Worm (Caenorhabditis elegans) whole organism, L2 larva: ENCODE data around the gene M163.1.
"Not testable (repeated sequence)": the region's sequence is repeated elsewhere in the genome, so short reads cannot be mapped to it uniquely, and the experiment has no call there.

Experiments used
- C34F6.9 ChIP-seq: fragments of 150-350 bp; optimal IDR thresholded peaks from 2 replicates; lab custom pipeline; 2014; ENCODE audit warnings: missing biosample characterization, missing genetic modification characterization
- Y55F3AM.14 ChIP-seq: fragments of 200-800 bp; sonication (Bioruptor generic); optimal IDR thresholded peaks from 2 replicates; lab custom pipeline; 2018; ENCODE audit warnings: mild to moderate bottlenecking, missing genetic modification characterization, missing compliant biosample characterization
- ZK546.5 ChIP-seq: sonication (generic microtip); optimal IDR thresholded peaks from 2 replicates; lab custom pipeline; 2017; ENCODE audit warnings: missing biosample characterization, missing genetic modification characterization
- alr-1 ChIP-seq: fragments of 150-350 bp; optimal IDR thresholded peaks from 2 replicates; lab custom pipeline; 2014; ENCODE audit warnings: missing biosample characterization, missing genetic modification characterization
- aly-2 ChIP-seq: fragments of 150-350 bp; optimal IDR thresholded peaks from 2 replicates; lab custom pipeline; 2014; ENCODE audit warnings: missing biosample characterization, missing genetic modification characterization
- blmp-1 ChIP-seq: sonication (generic microtip); optimal IDR thresholded peaks from 2 replicates; lab custom pipeline; 2017; ENCODE audit warnings: missing genetic modification characterization, mild to moderate bottlenecking, missing compliant biosample characterization, antibody characterized with exemption, moderate library complexity; ENCODE audit not compliant: insufficient read depth
- ceh-16 ChIP-seq: fragments of 150-350 bp; optimal IDR thresholded peaks from 2 replicates; lab custom pipeline; 2014; ENCODE audit warnings: missing biosample characterization, missing genetic modification characterization
- ceh-82 ChIP-seq: fragments of 150-350 bp; optimal IDR thresholded peaks from 2 replicates; lab custom pipeline; 2014; ENCODE audit warnings: missing biosample characterization, missing genetic modification characterization
- elt-1 ChIP-seq: fragments of 150-350 bp; optimal IDR thresholded peaks from 2 replicates; lab custom pipeline; 2014; ENCODE audit warnings: missing biosample characterization, missing genetic modification characterization
- elt-3 ChIP-seq: sonication (generic microtip); optimal IDR thresholded peaks from 2 replicates; lab custom pipeline; 2017; ENCODE audit warnings: missing biosample characterization, missing genetic modification characterization
- gmeb-1 ChIP-seq: fragments of 150-350 bp; optimal IDR thresholded peaks from 2 replicates; lab custom pipeline; 2014; ENCODE audit warnings: missing biosample characterization, missing genetic modification characterization
- lin-11 ChIP-seq: fragments of 150-350 bp; sonication (generic microtip); optimal IDR thresholded peaks from 2 replicates; lab custom pipeline; 2014; ENCODE audit warnings: missing biosample characterization, missing genetic modification characterization, inconsistent platforms, mixed read lengths
- lin-13 ChIP-seq: fragments of 150-350 bp; optimal IDR thresholded peaks from 2 replicates; lab custom pipeline; 2014; ENCODE audit warnings: missing biosample characterization, missing genetic modification reagents, missing genetic modification characterization
- mab-5 ChIP-seq: fragments of 150-350 bp; optimal IDR thresholded peaks from 2 replicates; lab custom pipeline; 2014; ENCODE audit warnings: missing biosample characterization, missing genetic modification characterization
- mbf-1 ChIP-seq: sonication (generic microtip); optimal IDR thresholded peaks from 2 replicates; lab custom pipeline; 2017; ENCODE audit warnings: missing biosample characterization, missing genetic modification characterization
- nhr-11 ChIP-seq: fragments of 150-350 bp; optimal IDR thresholded peaks from 2 replicates; lab custom pipeline; 2014; ENCODE audit warnings: missing biosample characterization, missing genetic modification characterization
- nhr-129 ChIP-seq: fragments of 150-350 bp; optimal IDR thresholded peaks from 2 replicates; lab custom pipeline; 2014; ENCODE audit warnings: missing biosample characterization, missing genetic modification characterization
- nhr-23 ChIP-seq: fragments of 150-350 bp; optimal IDR thresholded peaks from 2 replicates; lab custom pipeline; 2014; ENCODE audit warnings: missing biosample characterization, missing genetic modification reagents, missing genetic modification characterization
- nhr-237 ChIP-seq: fragments of 150-350 bp; optimal IDR thresholded peaks from 2 replicates; lab custom pipeline; 2014; ENCODE audit warnings: missing biosample characterization, missing genetic modification characterization
- nhr-25 ChIP-seq: fragments of 150-350 bp; sonication (generic microtip); optimal IDR thresholded peaks from 3 replicates; lab custom pipeline; 2014; ENCODE audit warnings: missing biosample characterization, missing genetic modification characterization
- nhr-77 ChIP-seq: fragments of 150-350 bp; optimal IDR thresholded peaks from 2 replicates; lab custom pipeline; 2014; ENCODE audit warnings: missing biosample characterization, missing genetic modification characterization
- peb-1 ChIP-seq: fragments of 150-350 bp; optimal IDR thresholded peaks from 2 replicates; lab custom pipeline; 2014; ENCODE audit warnings: missing biosample characterization, missing genetic modification characterization
- skn-1 ChIP-seq: sonication (generic microtip); optimal IDR thresholded peaks from 2 replicates; lab custom pipeline; 2017; ENCODE audit warnings: missing biosample characterization, missing genetic modification characterization
- sma-3 ChIP-seq: sonication (generic microtip); optimal IDR thresholded peaks from 2 replicates; lab custom pipeline; 2016; ENCODE audit warnings: missing genetic modification reagents, missing genetic modification characterization, missing compliant biosample characterization
- sma-9 ChIP-seq, 2 experiments: fragments of 150-350 bp in 1 of 2; sonication (generic microtip) in 1 of 2; optimal IDR thresholded peaks; 2 replicates each; lab custom pipeline; 2014 to 2016; ENCODE audit warnings: missing genetic modification characterization in 2 of 2, mild to moderate bottlenecking in 1 of 2, missing biosample characterization in 1 of 2, missing compliant biosample characterization in 1 of 2, missing genetic modification reagents in 1 of 2, moderate library complexity in 1 of 2
- snpc-4 ChIP-seq: fragments of 150-350 bp; optimal IDR thresholded peaks from 2 replicates; lab custom pipeline; 2014; ENCODE audit warnings: missing biosample characterization, missing genetic modification characterization
- unc-62 ChIP-seq: fragments of 150-350 bp; optimal IDR thresholded peaks from 2 replicates; lab custom pipeline; 2014; ENCODE audit warnings: missing biosample characterization, missing genetic modification reagents, missing genetic modification characterization
- ztf-1 ChIP-seq: fragments of 200-800 bp; sonication (Bioruptor generic); conservative IDR thresholded peaks from 2 replicates; pipeline ENCODE4 v1.3.6; 2022; ENCODE audit warnings: missing genetic modification characterization, missing compliant biosample characterization
- ztf-11 ChIP-seq: sonication (generic microtip); optimal IDR thresholded peaks from 2 replicates; lab custom pipeline; 2017; ENCODE audit warnings: missing biosample characterization, missing genetic modification characterization
- ztf-4 ChIP-seq: fragments of 150-350 bp; optimal IDR thresholded peaks from 2 replicates; lab custom pipeline; 2014; ENCODE audit warnings: missing biosample characterization, missing genetic modification characterization

M163.1 gene

DNA sequence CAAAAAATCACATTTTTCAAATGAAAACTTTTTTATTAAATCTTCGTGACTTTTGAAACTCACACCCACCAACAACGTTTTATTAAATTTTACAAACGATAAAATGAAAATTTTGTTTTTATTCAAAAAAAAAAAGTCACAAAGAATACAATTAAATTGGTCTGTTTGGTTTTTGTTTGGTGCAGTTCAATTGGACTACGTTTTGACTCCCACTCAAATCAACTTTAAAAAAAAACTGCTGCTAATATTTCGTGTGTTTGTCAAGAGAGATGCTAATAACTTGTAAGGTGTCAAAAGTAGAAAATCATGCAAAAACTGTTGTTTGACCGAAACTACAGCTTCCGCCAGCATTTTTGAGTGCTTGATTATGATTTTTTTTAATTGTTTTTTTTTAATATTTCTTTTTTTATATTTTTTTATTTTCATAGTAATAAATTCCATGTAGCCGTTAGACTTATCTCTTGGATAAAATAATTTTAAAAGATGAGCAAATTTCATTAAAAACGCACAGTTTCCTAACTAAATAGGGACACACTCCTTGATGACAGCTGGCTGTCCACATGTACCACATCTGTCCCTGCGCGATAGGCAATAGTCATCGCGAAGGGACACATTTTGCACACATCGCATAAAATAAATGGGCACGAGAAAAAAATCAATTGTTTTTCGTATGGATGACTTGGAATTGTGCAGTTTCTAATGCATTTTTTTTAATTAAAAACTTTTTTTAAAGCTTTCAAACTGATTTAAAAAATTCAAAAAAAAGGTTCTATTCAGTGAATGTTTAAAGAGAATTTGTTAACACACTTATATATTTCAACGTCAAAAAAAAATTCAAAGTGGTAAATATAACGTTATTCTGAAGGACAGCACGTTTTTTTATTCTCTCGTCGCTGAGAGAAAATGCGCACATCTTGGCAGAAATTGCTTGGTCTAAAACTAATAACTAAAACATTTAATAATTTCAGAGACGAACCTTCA is 22.0 kb upstream of the M163.1 start (continued):
- TF ChIP-seq sma-9 (GFP tag; optimal IDR thresholded peaks at IDR 0.05; lab: Kevin White, UChicago): peak; percentile 99
- no peak for TF ChIP-seq sma-9 (tag; optimal IDR thresholded peaks at IDR 0.05; lab: Kevin White, UChicago)
- TF ChIP-seq mbf-1: peak; percentile 79
- peak; percentile 98 for TF ChIP-seq Y55F3AM.14 (GFP tag; lab: Kevin White, UChicago)

DNA sequence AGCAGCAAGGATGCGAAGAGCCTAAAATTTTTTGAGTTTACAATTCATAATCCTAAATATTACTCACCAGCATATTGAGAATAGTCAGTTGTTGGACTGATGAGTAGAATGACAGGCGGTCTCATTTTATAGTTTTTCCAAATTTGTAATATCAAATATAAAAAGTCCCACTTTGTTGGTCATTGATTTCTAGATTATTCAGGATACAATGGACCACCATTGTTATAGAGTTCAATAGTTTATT is 21.4 kb upstream of the M163.1 start, which contains the start of gene nspc-17:
TSS of gene nspc-17 (minus strand) at position 101 of the 244 bp plus-strand sequence.
- TF ChIP-seq ztf-11 (tag; lab: Kevin White, UChicago); peb-1 (tag; lab: Kevin White, UChicago); nhr-77: not testable (repeated sequence)
- TF ChIP-seq, all 48 proteins: peak for 0; not testable (repeated sequence) for 48

DNA sequence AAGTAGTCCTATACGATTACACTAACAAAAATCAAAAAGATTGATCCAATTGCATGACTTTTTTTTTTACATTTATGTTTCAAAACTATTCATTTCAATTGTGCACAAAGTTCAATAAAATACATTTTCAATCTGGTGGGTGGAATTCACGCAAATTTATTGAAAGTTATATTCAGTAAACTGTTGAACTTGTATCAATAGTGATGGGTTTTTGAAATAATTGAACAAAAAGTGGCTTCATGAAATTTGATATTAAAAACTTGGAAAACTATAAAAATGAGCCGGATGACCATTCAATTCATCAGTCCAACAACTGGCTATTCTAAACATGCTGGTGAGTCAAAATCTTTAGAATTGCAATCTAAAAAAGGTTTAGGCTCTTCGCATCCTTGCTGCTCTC is 19.7 kb upstream of the M163.1 start, which contains the start of gene nspc-16:
TSS of gene nspc-16 (plus strand) at position 301 of the 400 bp plus-strand sequence.
- no peak for TF ChIP-seq Y55F3AM.14 (GFP tag; lab: Kevin White, UChicago)
- TF ChIP-seq unc-62 (GFP tag; lab: Kevin White, UChicago): no peak
- TF ChIP-seq ztf-1 (GFP tag; lab: Robert Waterston, UW): no peak
- TF ChIP-seq nhr-11 (tag; lab: Kevin White, UChicago): no peak
- no peak for TF ChIP-seq aly-2 (tag; lab: Kevin White, UChicago)
- TF ChIP-seq nhr-77: no peak
- no peak for TF ChIP-seq elt-3
- TF ChIP-seq blmp-1 (tag; lab: Kevin White, UChicago): no peak
- TF ChIP-seq nhr-129: no peak
- TF ChIP-seq mbf-1: no peak

DNA sequence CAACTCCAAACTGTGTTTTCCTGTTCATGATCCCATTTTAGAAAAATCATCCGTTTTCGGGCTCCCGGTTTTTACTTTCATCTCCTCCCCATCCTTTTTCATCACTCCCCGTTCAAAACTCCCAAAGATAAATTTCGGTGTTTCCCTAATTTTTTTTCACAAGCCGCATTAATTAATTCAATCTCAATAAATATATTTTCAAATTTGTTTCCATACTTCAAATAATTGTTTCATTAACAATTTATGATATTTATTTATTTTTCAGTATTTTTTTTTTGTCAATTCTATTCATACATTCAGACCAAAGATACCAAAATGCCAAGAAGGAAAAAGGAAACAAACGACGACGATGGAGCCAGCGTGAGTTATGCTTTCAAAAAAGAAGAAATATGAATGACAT is 16.8 kb upstream of the M163.1 start, which contains the start of gene D1025.1:
TSS of gene D1025.1 (plus strand) at position 301 of the 400 bp plus-strand sequence.
- TF ChIP-seq ceh-16 (tag; lab: Kevin White, UChicago) (no peak), mab-5 (no peak), elt-1 (tag; lab: Kevin White, UChicago) (no peak), nhr-237 (tag; lab: Kevin White, UChicago) (no peak), aly-2 (tag; lab: Kevin White, UChicago) (no peak), nhr-25 (no peak), blmp-1 (tag; lab: Kevin White, UChicago) (no peak), lin-11 (no peak), nhr-23 (tag; lab: Kevin White, UChicago) (no peak), alr-1 (tag; lab: Kevin White, UChicago) (no peak), C34F6.9 (no peak), lin-13 (GFP tag; lab: Kevin White, UChicago) (no peak), skn-1 (tag; lab: Kevin White, UChicago) (no peak), sma-3 (GFP tag; lab: Kevin White, UChicago) (no peak)
- TF ChIP-seq, all 48 proteins: peak for 0

DNA sequence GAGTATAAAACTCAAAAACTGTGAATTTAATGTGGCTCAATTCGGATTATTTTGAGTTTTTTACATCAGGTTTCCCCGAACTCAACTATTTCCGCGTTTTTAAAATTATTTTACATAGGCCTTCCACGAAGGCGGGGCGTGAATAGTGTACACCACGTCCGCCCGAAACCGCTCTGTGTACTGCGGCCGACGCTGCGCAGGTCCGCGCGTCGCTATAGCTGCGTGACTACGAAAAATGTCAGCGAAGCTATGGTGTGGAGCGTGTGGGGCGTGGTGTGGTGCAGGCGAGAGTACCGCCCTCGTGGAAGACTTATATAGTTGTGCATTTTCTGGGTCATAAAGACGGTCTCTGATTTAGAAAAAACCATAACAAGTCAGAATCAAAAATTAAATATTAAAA is 14.2 kb upstream of the M163.1 start:
- TF ChIP-seq snpc-4 (tag; lab: Kevin White, UChicago) (peak; percentile 45), ztf-4 (no peak)

DNA sequence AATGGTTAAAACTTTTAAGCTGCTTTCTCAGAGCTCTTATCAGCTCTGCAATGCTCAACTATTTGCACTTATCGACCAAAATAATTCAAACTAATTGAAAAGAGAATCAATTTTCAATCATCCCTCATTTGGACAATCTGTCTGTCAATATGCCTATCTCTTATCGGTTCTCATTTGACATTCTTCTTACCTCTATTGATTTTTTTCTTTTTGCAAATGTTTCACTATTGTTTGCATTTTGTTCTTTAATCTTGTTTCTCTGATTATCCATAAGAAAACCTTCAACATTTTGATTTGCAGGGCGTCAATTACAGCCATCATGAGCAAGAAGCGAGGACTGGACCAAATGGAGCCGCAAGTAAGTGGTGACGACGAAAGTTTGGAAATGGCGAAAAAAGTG is 12.9 kb upstream of the M163.1 start, which contains the start of gene D1025.10:
TSS of gene D1025.10 (plus strand) at position 301 of the 400 bp plus-strand sequence.
- TF ChIP-seq ZK546.5 (no peak), ztf-4 (no peak), nhr-25 (no peak), nhr-23 (tag; lab: Kevin White, UChicago) (no peak), gmeb-1 (no peak), Y55F3AM.14 (GFP tag; lab: Kevin White, UChicago) (no peak), nhr-129 (no peak), blmp-1 (tag; lab: Kevin White, UChicago) (no peak), elt-1 (tag; lab: Kevin White, UChicago) (no peak), ceh-82 (tag; lab: Kevin White, UChicago) (no peak)
- TF ChIP-seq, all 48 proteins: peak for 0
